Worm (Caenorhabditis elegans) whole organism, mixed stage, embryonic: Measurements from ENCODE around the gene C13G5.2.

Experiments used
- lin-13 ChIP-seq: fragments of 150-350 bp; optimal IDR thresholded peaks from 2 replicates; lab custom pipeline; 2014; ENCODE audit warnings: missing biosample characterization, missing genetic modification characterization
- nhr-237 ChIP-seq: fragments of 150-350 bp; optimal IDR thresholded peaks from 2 replicates; lab custom pipeline; 2014; ENCODE audit warnings: missing biosample characterization, missing genetic modification characterization
- nhr-76 ChIP-seq: sonication (generic microtip); optimal IDR thresholded peaks from 2 replicates; lab custom pipeline; 2017; ENCODE audit warnings: missing biosample characterization, missing genetic modification characterization
- snpc-4 ChIP-seq: fragments of 150-350 bp; optimal IDR thresholded peaks from 2 replicates; lab custom pipeline; 2014; ENCODE audit warnings: missing biosample characterization, missing genetic modification characterization
- ztf-11 ChIP-seq: fragments of 150-350 bp; optimal IDR thresholded peaks from 2 replicates; lab custom pipeline; 2014; ENCODE audit warnings: missing biosample characterization, missing genetic modification characterization

ce11 chrIII:8653875-8654386 is 35.7 kb upstream of the C13G5.2 start, which contains the start of gene F22B7.9:
- TF ChIP-seq nhr-76 (tag; lab: Kevin White, UChicago), result no peak
- TF ChIP-seq ztf-11 (tag; lab: Kevin White, UChicago), result no peak
- TF ChIP-seq lin-13 (tag; lab: Kevin White, UChicago), result no peak
- no peak for TF ChIP-seq nhr-237 (tag; lab: Kevin White, UChicago)
- TF ChIP-seq snpc-4, result no peak
